Worm (Caenorhabditis elegans) whole organism, late embryonic: Measurements from ENCODE around the gene pgp-14.

Experiments
- F13H6.1 ChIP-seq: sonication (generic microtip); optimal IDR thresholded peaks from 2 replicates; lab custom pipeline; 2016; ENCODE audit warnings: missing genetic modification characterization, missing compliant biosample characterization
- ceh-19 ChIP-seq: fragments of 200-800 bp; sonication (Bioruptor generic); optimal IDR thresholded peaks from 2 replicates; lab custom pipeline; 2018; ENCODE audit warnings: mild to moderate bottlenecking, missing genetic modification characterization, missing compliant biosample characterization
- ceh-2 ChIP-seq: sonication (generic microtip); optimal IDR thresholded peaks from 2 replicates; lab custom pipeline; 2016; ENCODE audit warnings: missing genotype, missing genetic modification characterization, missing compliant biosample characterization
- ceh-22 ChIP-seq: sonication (generic microtip); optimal IDR thresholded peaks from 2 replicates; lab custom pipeline; 2017; ENCODE audit warnings: missing biosample characterization, missing genetic modification characterization
- hlh-6 ChIP-seq: sonication (generic microtip); optimal IDR thresholded peaks from 2 replicates; lab custom pipeline; 2016; ENCODE audit warnings: missing genotype, missing genetic modification characterization, missing compliant biosample characterization
- lin-11 ChIP-seq: fragments of 200-800 bp; sonication (Bioruptor generic); optimal IDR thresholded peaks from 2 replicates; lab custom pipeline; 2018; ENCODE audit warnings: mild to moderate bottlenecking, missing genetic modification characterization, missing compliant biosample characterization
- madf-2 ChIP-seq: sonication (generic microtip); optimal IDR thresholded peaks from 2 replicates; lab custom pipeline; 2017; ENCODE audit warnings: missing genetic modification characterization, missing compliant biosample characterization
- mec-3 ChIP-seq: sonication (generic microtip); optimal IDR thresholded peaks from 2 replicates; lab custom pipeline; 2016; ENCODE audit warnings: borderline replicate concordance, missing genetic modification characterization, missing compliant biosample characterization
- nhr-11 ChIP-seq: fragments of 150-350 bp; optimal IDR thresholded peaks from 2 replicates; lab custom pipeline; 2014; ENCODE audit warnings: missing biosample characterization, missing genetic modification characterization
- pqm-1 ChIP-seq: sonication (generic microtip); optimal IDR thresholded peaks from 2 replicates; lab custom pipeline; 2016; ENCODE audit warnings: missing genetic modification characterization, missing compliant biosample characterization
- sox-4 ChIP-seq: sonication (generic microtip); optimal IDR thresholded peaks from 2 replicates; lab custom pipeline; 2017; ENCODE audit warnings: mild to moderate bottlenecking, missing genetic modification characterization, inconsistent platforms, missing compliant biosample characterization
- tbx-2 ChIP-seq: sonication (generic microtip); optimal IDR thresholded peaks from 2 replicates; lab custom pipeline; 2016; ENCODE audit warnings: missing genetic modification characterization, missing compliant biosample characterization
- unc-55 ChIP-seq: sonication (generic microtip); optimal IDR thresholded peaks from 2 replicates; lab custom pipeline; 2017; ENCODE audit warnings: missing biosample characterization, missing genetic modification reagents, missing genetic modification characterization

DNA sequence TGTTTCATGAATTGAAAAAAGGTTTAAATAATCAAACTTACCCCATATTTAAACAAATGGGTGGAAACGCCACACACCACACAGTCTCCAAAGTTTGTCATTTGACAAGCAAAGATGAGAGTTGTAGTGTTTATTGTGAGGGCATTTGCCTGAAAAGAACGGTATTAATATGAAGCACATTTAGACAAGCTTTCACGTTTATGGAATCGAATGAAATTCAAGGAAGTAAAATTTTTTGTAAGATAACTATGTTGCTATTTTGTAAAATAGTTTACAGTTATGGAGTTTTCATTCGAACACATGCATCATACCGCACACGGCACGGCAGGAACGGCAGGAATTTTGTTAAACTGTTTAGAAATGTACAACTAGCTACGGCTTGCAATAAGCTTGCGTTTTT is 44.7 kb downstream of the pgp-14 start, which contains the start of gene nhr-272:
- TF ChIP-seq ceh-19 (GFP tag; lab: Kevin White, UChicago) (no peak), nhr-11 (no peak), F13H6.1 (no peak), pqm-1 (no peak), hlh-6 (tag; lab: Kevin White, UChicago) (no peak), ceh-22 (tag; lab: Kevin White, UChicago) (no peak), lin-11 (tag; lab: Kevin White, UChicago) (no peak), tbx-2 (tag; lab: Kevin White, UChicago) (no peak), unc-55 (GFP tag; lab: Kevin White, UChicago) (no peak), madf-2 (no peak), ceh-2 (no peak), sox-4 (tag; lab: Kevin White, UChicago) (no peak), mec-3 (tag; lab: Kevin White, UChicago) (no peak)
